Worm (Caenorhabditis elegans): ENCODE results near the gene nhr-222.

DNA sequence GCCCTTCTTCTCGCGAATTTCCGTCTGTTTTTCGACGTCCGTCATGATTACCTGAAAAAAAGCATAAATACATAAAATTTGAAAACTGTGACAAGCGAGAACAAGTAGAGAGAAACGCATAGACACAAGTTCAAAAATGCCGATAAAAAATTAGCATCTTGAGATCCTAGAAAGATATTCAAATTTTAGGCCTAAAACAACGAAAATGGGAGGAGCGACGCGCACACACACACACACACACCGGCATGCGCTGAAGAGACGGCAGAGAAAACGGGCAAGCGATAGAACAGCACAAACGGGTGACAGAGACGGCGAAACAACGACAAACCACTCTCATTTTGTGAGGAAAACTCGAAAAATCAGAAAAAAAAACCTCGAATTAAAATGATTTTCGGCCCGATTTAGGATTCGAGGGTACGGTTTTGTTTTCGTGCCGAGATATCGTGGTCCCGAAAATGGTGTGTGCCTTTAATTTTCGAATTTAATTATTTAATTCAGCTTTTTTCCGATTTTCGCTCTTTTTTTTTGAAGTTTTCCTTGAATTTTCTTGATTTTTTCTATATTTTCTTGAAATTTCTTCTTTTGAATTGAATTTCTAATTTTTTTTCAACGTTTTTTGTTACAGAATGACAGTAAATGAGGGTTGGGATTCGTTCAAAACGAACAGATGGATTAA is 42.9 kb upstream of the nhr-222 start, which contains the start of the genes rpl-11.1 and T22F3.2:
- TF ChIP-seq ztf-23 (GFP tag; IDR thresholded peaks at IDR 0.05) (no peak), ref-1 (GFP tag; conservative IDR thresholded peaks at IDR 0.05) (no peak), med-1 (GFP tag; optimal IDR thresholded peaks at IDR 0.05; ENCODE audit: insufficient read depth) (no peak), ztf-29 (GFP tag; IDR thresholded peaks at IDR 0.05) (no peak), flt-1 (GFP tag; IDR thresholded peaks at IDR 0.05) (no peak), tab-1 (GFP tag; IDR thresholded peaks at IDR 0.05) (no peak)
